Worm (Caenorhabditis elegans): ENCODE data around the gene dop-1.

Gene dop-1

DNA sequence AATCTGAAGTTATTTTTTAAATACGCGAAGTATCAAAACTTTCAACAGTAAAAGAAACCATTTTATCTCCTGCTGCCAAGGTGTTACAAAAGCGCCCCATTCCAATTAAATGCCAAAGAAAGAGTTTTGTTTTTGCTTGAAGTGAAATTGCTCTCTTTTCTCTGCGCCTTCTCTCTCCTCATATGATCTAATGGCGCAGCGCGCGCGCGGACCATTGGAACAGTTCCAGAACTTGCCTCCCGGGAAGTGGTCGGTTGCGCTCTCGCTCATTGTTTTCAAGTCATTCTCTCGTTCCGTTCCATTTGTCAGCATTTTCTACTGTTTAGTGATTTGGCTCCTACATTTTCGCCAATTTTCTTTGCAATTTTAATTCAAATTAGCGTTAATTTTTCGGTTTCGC is 33.3 kb upstream of the dop-1 start:
- TF ChIP-seq lin-13 (GFP tag; optimal IDR thresholded peaks at IDR 0.05) (no peak), zip-4 (GFP tag; optimal IDR thresholded peaks at IDR 0.05) (no peak), lin-14 (GFP tag; optimal IDR thresholded peaks at IDR 0.05) (no peak)

DNA sequence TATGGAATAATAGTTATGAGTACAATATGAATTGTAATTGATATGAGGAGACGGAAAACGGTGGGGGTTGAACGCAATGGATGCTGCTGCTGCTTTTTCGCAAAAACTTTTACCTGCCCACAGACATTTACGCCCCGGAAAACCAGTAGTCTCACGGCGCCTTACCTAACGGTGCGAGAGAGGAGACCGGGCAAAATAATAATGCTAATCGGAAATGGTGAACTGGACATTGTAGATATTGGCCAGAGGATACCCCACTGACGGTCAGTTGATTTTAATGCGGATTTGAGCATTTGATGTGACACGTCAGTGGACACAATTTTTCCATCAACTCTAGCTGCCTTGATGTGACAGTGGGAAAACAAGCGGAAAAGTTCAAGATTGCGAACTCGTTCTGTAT is 29.6 kb upstream of the dop-1 start, which contains the start of gene mltn-13:
Gene mltn-13, minus strand, starts transcription at position 101 of the 400 bp plus-strand sequence.
- TF ChIP-seq C16A3.4 (tag; optimal IDR thresholded peaks at IDR 0.05) (no peak), nhr-76 (tag; optimal IDR thresholded peaks at IDR 0.05) (no peak), zip-4 (GFP tag; optimal IDR thresholded peaks at IDR 0.05) (no peak), ceh-63 (GFP tag; optimal IDR thresholded peaks at IDR 0.05) (no peak), ceh-90 (tag; optimal IDR thresholded peaks at IDR 0.05) (no peak), unc-98 (GFP tag; IDR thresholded peaks at IDR 0.05) (no peak), alr-1 (tag; optimal IDR thresholded peaks at IDR 0.05; ENCODE audit: borderline replicate concordance) (no peak), mef-2 (tag; optimal IDR thresholded peaks at IDR 0.05) (no peak), hlh-17 (GFP tag; optimal IDR thresholded peaks at IDR 0.05; ENCODE audit: borderline replicate concordance) (no peak), sup-37 (GFP tag; optimal IDR thresholded peaks at IDR 0.05) (no peak), snu-23 (GFP tag; optimal IDR thresholded peaks at IDR 0.05) (no peak)

DNA sequence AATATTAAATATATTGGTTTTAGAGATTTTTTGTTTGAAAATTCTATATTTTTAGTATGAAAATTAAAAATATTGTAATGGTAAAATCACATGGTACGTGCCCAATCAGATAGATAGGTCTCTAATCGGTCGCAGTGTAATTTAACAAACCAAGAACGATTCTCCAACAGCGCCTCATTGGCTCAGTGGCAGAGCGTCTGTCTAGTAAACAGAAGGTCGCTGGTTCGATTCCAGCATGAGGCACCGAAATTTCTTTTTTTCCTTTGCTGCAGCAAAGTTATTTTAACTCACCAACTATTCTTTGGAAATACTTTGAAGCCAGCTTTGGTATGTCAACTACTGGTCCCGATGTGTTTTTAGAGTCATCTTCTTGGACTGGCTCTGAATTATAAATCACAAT is 26.2 kb upstream of the dop-1 start:
- TF ChIP-seq sox-4 (tag; optimal IDR thresholded peaks at IDR 0.05) (no peak), ztf-4 (tag; optimal IDR thresholded peaks at IDR 0.05) (no peak), tbx-2 (tag; optimal IDR thresholded peaks at IDR 0.05) (no peak), nhr-76 (tag; optimal IDR thresholded peaks at IDR 0.05) (no peak), F16B12.6 (tag; optimal IDR thresholded peaks at IDR 0.05) (no peak), nhr-19 (GFP tag; conservative IDR thresholded peaks at IDR 0.05) (peak; percentile 55), mdl-1 (tag; optimal IDR thresholded peaks at IDR 0.05) (peak in 1 of 2 experiments; percentile 44), lin-35 (GFP tag; optimal IDR thresholded peaks at IDR 0.05) (peak in 1 of 2 experiments; percentile 56), C34B4.2 (tag; optimal IDR thresholded peaks at IDR 0.05) (no peak), lir-3 (tag; optimal IDR thresholded peaks at IDR 0.05; ENCODE audit: poor library complexity) (no peak), lin-39 (tag; optimal IDR thresholded peaks at IDR 0.05) (no peak), ceh-63 (GFP tag; optimal IDR thresholded peaks at IDR 0.05) (no peak), efl-3 (GFP tag; optimal IDR thresholded peaks at IDR 0.05) (no peak), lsy-2 (tag; optimal IDR thresholded peaks at IDR 0.05) (no peak), aly-2 (tag; optimal IDR thresholded peaks at IDR 0.05) (no peak), unc-86 (tag; optimal IDR thresholded peaks at IDR 0.05) (no peak), egl-13 (tag; optimal IDR thresholded peaks at IDR 0.05) (no peak), elt-3 (tag; optimal IDR thresholded peaks at IDR 0.05) (no peak), nhr-28 (tag; optimal IDR thresholded peaks at IDR 0.05) (no peak), zag-1 (tag; optimal IDR thresholded peaks at IDR 0.05) (no peak), efl-1 (optimal IDR thresholded peaks at IDR 0.05) (no peak), efl-1 (GFP tag; optimal IDR thresholded peaks at IDR 0.05 in 1 of 2) (peak in 1 of 2 experiments; percentile 48), unc-130 (tag; optimal IDR thresholded peaks at IDR 0.05) (peak; percentile 47), nhr-85 (tag) (no peak), nhr-90 (tag; optimal IDR thresholded peaks at IDR 0.05; ENCODE audit: poor library complexity) (peak; percentile 49), dpl-1 (GFP tag; optimal IDR thresholded peaks at IDR 0.05) (no peak), ama-1 (optimal IDR thresholded peaks at IDR 0.05) (no peak), sptf-1 (tag; optimal IDR thresholded peaks at IDR 0.05) (no peak), C04F5.9 (tag; optimal IDR thresholded peaks at IDR 0.05) (no peak), ceh-90 (tag; optimal IDR thresholded peaks at IDR 0.05) (no peak), unc-98 (GFP tag; IDR thresholded peaks at IDR 0.05) (no peak), mef-2 (tag; optimal IDR thresholded peaks at IDR 0.05) (no peak), fkh-8 (tag; optimal IDR thresholded peaks at IDR 0.05) (no peak), fkh-10 (GFP tag; optimal IDR thresholded peaks at IDR 0.05) (no peak), C16A3.4 (tag; optimal IDR thresholded peaks at IDR 0.05) (peak; percentile 73), isw-1 (GFP tag; IDR thresholded peaks at IDR 0.05) (no peak), ces-1 (GFP tag; optimal IDR thresholded peaks at IDR 0.05) (no peak), aha-1 (tag; optimal IDR thresholded peaks at IDR 0.05) (no peak), dsc-1 (tag; optimal IDR thresholded peaks at IDR 0.05) (peak; percentile 16), xbp-1 (tag; optimal IDR thresholded peaks at IDR 0.05) (peak; percentile 48), hlh-17 (GFP tag; optimal IDR thresholded peaks at IDR 0.05; ENCODE audit: borderline replicate concordance) (no peak), pag-3 (tag; optimal IDR thresholded peaks at IDR 0.05; ENCODE audit: borderline replicate concordance, insufficient read depth) (no peak), skn-1 (tag; optimal IDR thresholded peaks at IDR 0.05) (no peak)
